Worm (Caenorhabditis elegans) whole organism, young adult: Measurements from ENCODE around the gene F15B9.11.

Experiments used
- B0019.2 ChIP-seq: fragments of 200-800 bp; sonication (Bioruptor generic); conservative IDR thresholded peaks from 2 replicates; pipeline ENCODE4 v1.3.6; 2022; ENCODE audit warnings: missing genetic modification reagents, missing genetic modification characterization, missing compliant biosample characterization
- B0035.1 ChIP-seq: sonication (generic microtip); optimal IDR thresholded peaks from 2 replicates; lab custom pipeline; 2016; ENCODE audit warnings: missing genetic modification characterization, mild to moderate bottlenecking, missing compliant biosample characterization, missing genotype, missing genetic modification reagents
- B0261.1 ChIP-seq: sonication (generic microtip); optimal IDR thresholded peaks from 2 replicates; lab custom pipeline; 2016; ENCODE audit warnings: mild to moderate bottlenecking, missing genetic modification characterization, moderate library complexity, missing compliant biosample characterization
- B0336.3 ChIP-seq: fragments of 200-800 bp; sonication (Bioruptor generic); IDR thresholded peaks from 2 replicates; pipeline ENCODE4 v1.3.6; 2022; ENCODE audit warnings: missing genetic modification characterization, missing compliant biosample characterization
- C06A6.2 ChIP-seq: fragments of 200-800 bp; sonication (Bioruptor generic); conservative IDR thresholded peaks from 2 replicates; pipeline ENCODE4 v1.3.6; 2022; ENCODE audit warnings: missing genetic modification characterization, missing compliant biosample characterization
- F23B12.7 ChIP-seq: sonication (generic microtip); optimal IDR thresholded peaks from 2 replicates; lab custom pipeline; 2017; ENCODE audit warnings: missing genetic modification characterization, mild to moderate bottlenecking, missing compliant biosample characterization, antibody characterized with exemption, moderate library complexity; ENCODE audit not compliant: insufficient read depth
- F57A8.1 ChIP-seq: fragments of 200-800 bp; sonication (Bioruptor generic); optimal IDR thresholded peaks from 2 replicates; lab custom pipeline; 2018; ENCODE audit warnings: mild to moderate bottlenecking, missing genetic modification characterization, moderate library complexity, missing compliant biosample characterization
- K12H6.12 ChIP-seq: fragments of 200-800 bp; sonication (Bioruptor generic); optimal IDR thresholded peaks from 2 replicates; lab custom pipeline; 2018; ENCODE audit warnings: mild to moderate bottlenecking, missing genetic modification characterization, missing compliant biosample characterization
- Y53G8AR.9 ChIP-seq: fragments of 200-800 bp; sonication (Bioruptor generic); conservative IDR thresholded peaks from 2 replicates; pipeline ENCODE4 v1.3.6; 2022; ENCODE audit warnings: missing genetic modification reagents, missing genetic modification characterization, missing compliant biosample characterization
- ZK185.1 ChIP-seq: sonication (generic microtip); optimal IDR thresholded peaks from 2 replicates; lab custom pipeline; 2016; ENCODE audit warnings: mild to moderate bottlenecking, missing genetic modification characterization, missing compliant biosample characterization; ENCODE audit not compliant: poor library complexity, severe bottlenecking
- ama-1 ChIP-seq, 3 experiments: fragments of 150-350 bp in 1 of 3; sonication (generic microtip) in 2 of 3; optimal IDR thresholded peaks; 2 replicates each; lab custom pipeline; 2014 to 2018; ENCODE audit warnings: missing biosample characterization in 2 of 3, missing genetic modification characterization in 2 of 3, missing genetic modification reagents in 2 of 3
- athp-1 ChIP-seq: sonication (generic microtip); optimal IDR thresholded peaks from 2 replicates; lab custom pipeline; 2017; ENCODE audit warnings: mild to moderate bottlenecking, missing genetic modification characterization, missing compliant biosample characterization
- cebp-1 ChIP-seq, 2 experiments: fragments of 200-800 bp in 1 of 2; sonication (Bioruptor generic) in 1 of 2; sonication (generic microtip) in 1 of 2; IDR thresholded peaks in 1 of 2; optimal IDR thresholded peaks in 1 of 2; 2 replicates each; pipeline versions ENCODE4 v1.3.6 to Lab custom; 2017 to 2022; ENCODE audit warnings: missing compliant biosample characterization in 2 of 2, missing genetic modification characterization in 2 of 2, mild to moderate bottlenecking in 1 of 2, missing genetic modification reagents in 1 of 2, moderate library complexity in 1 of 2
- ceh-100 ChIP-seq: fragments of 200-800 bp; sonication (Bioruptor generic); IDR thresholded peaks from 2 replicates; pipeline ENCODE4 v1.3.6; 2022; ENCODE audit warnings: missing genetic modification reagents, missing genetic modification characterization, missing compliant biosample characterization
- ceh-27 ChIP-seq: fragments of 200-800 bp; sonication (Bioruptor generic); optimal IDR thresholded peaks from 2 replicates; lab custom pipeline; 2018; ENCODE audit warnings: mild to moderate bottlenecking, missing genetic modification characterization, moderate library complexity, missing compliant biosample characterization
- ceh-40 ChIP-seq: fragments of 200-800 bp; sonication (Bioruptor generic); IDR thresholded peaks from 2 replicates; pipeline ENCODE4 v1.3.6; 2022; ENCODE audit warnings: missing genetic modification characterization, missing compliant biosample characterization
- ceh-91 ChIP-seq: fragments of 200-800 bp; sonication (Bioruptor generic); IDR thresholded peaks from 2 replicates; pipeline ENCODE4 v1.3.6; 2022; ENCODE audit warnings: missing genetic modification reagents, missing genetic modification characterization, missing compliant biosample characterization
- dpff-1 ChIP-seq: sonication (generic microtip); optimal IDR thresholded peaks from 2 replicates; lab custom pipeline; 2017; ENCODE audit warnings: mild to moderate bottlenecking, missing genetic modification characterization, missing compliant biosample characterization
- egrh-3 ChIP-seq: fragments of 200-800 bp; sonication (Bioruptor generic); IDR thresholded peaks from 2 replicates; pipeline ENCODE4 v1.3.6; 2022; ENCODE audit warnings: missing genetic modification reagents, missing genetic modification characterization, missing compliant biosample characterization
- ets-4 ChIP-seq: fragments of 200-800 bp; sonication (Bioruptor generic); optimal IDR thresholded peaks from 2 replicates; lab custom pipeline; 2018; ENCODE audit warnings: mild to moderate bottlenecking, missing genetic modification characterization, missing compliant biosample characterization
- hlh-26 ChIP-seq: fragments of 200-800 bp; sonication (Bioruptor generic); conservative IDR thresholded peaks from 2 replicates; pipeline ENCODE4 v1.3.6; 2022; ENCODE audit warnings: missing genetic modification reagents, missing genetic modification characterization, missing compliant biosample characterization
- hsf-1 ChIP-seq: fragments of 200-800 bp; sonication (Bioruptor generic); IDR thresholded peaks from 2 replicates; pipeline ENCODE4 v1.3.6; 2022; ENCODE audit warnings: missing genetic modification reagents, missing genetic modification characterization, missing compliant biosample characterization
- lag-1 ChIP-seq: fragments of 200-800 bp; sonication (Bioruptor generic); IDR thresholded peaks from 2 replicates; pipeline ENCODE4 v1.3.6; 2022; ENCODE audit warnings: missing genetic modification reagents, missing genetic modification characterization, missing compliant biosample characterization
- lsy-27 ChIP-seq: sonication (generic microtip); optimal IDR thresholded peaks from 2 replicates; lab custom pipeline; 2017; ENCODE audit warnings: missing genetic modification characterization, mild to moderate bottlenecking, missing compliant biosample characterization, antibody characterized with exemption, missing genotype, borderline replicate concordance; ENCODE audit not compliant: insufficient read depth
- madf-3 ChIP-seq: fragments of 200-800 bp; sonication (Bioruptor generic); IDR thresholded peaks from 2 replicates; pipeline ENCODE4 v1.3.6; 2022; ENCODE audit warnings: missing genetic modification reagents, missing genetic modification characterization, missing compliant biosample characterization
- mes-4 ChIP-seq: sonication (generic microtip); optimal IDR thresholded peaks from 2 replicates; lab custom pipeline; 2016; ENCODE audit warnings: missing genotype, missing genetic modification characterization, missing compliant biosample characterization
- nfyb-1 ChIP-seq: fragments of 200-800 bp; sonication (Bioruptor generic); IDR thresholded peaks from 2 replicates; pipeline ENCODE4 v1.3.6; 2022; ENCODE audit warnings: missing genetic modification reagents, missing genetic modification characterization, missing compliant biosample characterization
- nhr-27 ChIP-seq: fragments of 200-800 bp; sonication (Bioruptor generic); optimal IDR thresholded peaks from 2 replicates; lab custom pipeline; 2018; ENCODE audit warnings: mild to moderate bottlenecking, missing genetic modification characterization, moderate library complexity, missing compliant biosample characterization
- nhr-80 ChIP-seq: sonication (generic microtip); optimal IDR thresholded peaks from 2 replicates; lab custom pipeline; 2016; ENCODE audit warnings: missing genetic modification characterization, missing compliant biosample characterization
- rpc-1 ChIP-seq, 2 experiments: fragments of 150-350 bp in 1 of 2; sonication (generic microtip) in 1 of 2; optimal IDR thresholded peaks; 2 replicates each; lab custom pipeline; 2014 to 2018; ENCODE audit warnings: missing biosample characterization in 1 of 2, missing genetic modification characterization in 1 of 2, missing genetic modification reagents in 1 of 2, missing genotype in 1 of 2
- sdz-38 ChIP-seq: sonication (generic microtip); optimal IDR thresholded peaks from 2 replicates; lab custom pipeline; 2016; ENCODE audit warnings: missing genotype, missing genetic modification characterization, missing compliant biosample characterization
- sea-2 ChIP-seq: fragments of 200-800 bp; sonication (Bioruptor generic); IDR thresholded peaks from 2 replicates; pipeline ENCODE4 v1.3.6; 2022; ENCODE audit warnings: missing genetic modification characterization, missing compliant biosample characterization
- snpc-1.3 ChIP-seq: sonication (generic microtip); optimal IDR thresholded peaks from 2 replicates; lab custom pipeline; 2017; ENCODE audit warnings: missing genetic modification characterization, mild to moderate bottlenecking, missing compliant biosample characterization, antibody characterized with exemption, moderate library complexity, missing genotype, missing genetic modification reagents; ENCODE audit not compliant: insufficient read depth
- snpc-3.4 ChIP-seq: sonication (generic microtip); optimal IDR thresholded peaks from 2 replicates; lab custom pipeline; 2017; ENCODE audit warnings: missing genetic modification characterization, mild to moderate bottlenecking, missing compliant biosample characterization, antibody characterized with exemption, moderate library complexity, missing genotype, missing genetic modification reagents
- snpc-4 ChIP-seq, 5 experiments: fragments of 150-350 bp in 1 of 5; sonication (generic microtip) in 4 of 5; optimal IDR thresholded peaks; 2 replicates each; lab custom pipeline; 2014 to 2018; ENCODE audit warnings: missing genetic modification characterization in 5 of 5, missing biosample characterization in 3 of 5, antibody characterized with exemption in 2 of 5, mild to moderate bottlenecking in 2 of 5, missing compliant biosample characterization in 2 of 5, missing genotype in 2 of 5, moderate library complexity in 2 of 5, missing genetic modification reagents in 1 of 5
- sptf-2 ChIP-seq: fragments of 200-800 bp; sonication (Bioruptor generic); optimal IDR thresholded peaks from 2 replicates; lab custom pipeline; 2018; ENCODE audit warnings: mild to moderate bottlenecking, missing genetic modification characterization, missing compliant biosample characterization
- unc-130 ChIP-seq: sonication (generic microtip); optimal IDR thresholded peaks from 2 replicates; lab custom pipeline; 2016; ENCODE audit warnings: missing genetic modification reagents, missing genetic modification characterization, missing compliant biosample characterization
- unc-62 ChIP-seq: fragments of 150-350 bp; optimal IDR thresholded peaks from 2 replicates; lab custom pipeline; 2014; ENCODE audit warnings: missing biosample characterization, missing genetic modification reagents, missing genetic modification characterization
- zim-3 ChIP-seq: sonication (generic microtip); optimal IDR thresholded peaks from 2 replicates; lab custom pipeline; 2017; ENCODE audit warnings: mild to moderate bottlenecking, missing genetic modification characterization, moderate library complexity, missing compliant biosample characterization
- ztf-18 ChIP-seq: sonication (generic microtip); optimal IDR thresholded peaks from 2 replicates; lab custom pipeline; 2016; ENCODE audit warnings: missing genotype, mild to moderate bottlenecking, missing genetic modification characterization, missing compliant biosample characterization
- ztf-22 ChIP-seq: fragments of 200-800 bp; sonication (Bioruptor generic); optimal IDR thresholded peaks from 2 replicates; lab custom pipeline; 2018; ENCODE audit warnings: mild to moderate bottlenecking, missing genetic modification characterization, moderate library complexity, missing compliant biosample characterization
- ztf-25 ChIP-seq: fragments of 200-800 bp; sonication (Bioruptor generic); IDR thresholded peaks from 2 replicates; pipeline ENCODE4 v1.3.6; 2022; ENCODE audit warnings: missing genetic modification reagents, missing genetic modification characterization, missing compliant biosample characterization
- ztf-6 ChIP-seq: fragments of 200-800 bp; sonication (Bioruptor generic); IDR thresholded peaks from 2 replicates; pipeline ENCODE4 v1.3.6; 2022; ENCODE audit warnings: missing genetic modification reagents, missing genetic modification characterization, missing compliant biosample characterization

F15B9.11 gene

DNA sequence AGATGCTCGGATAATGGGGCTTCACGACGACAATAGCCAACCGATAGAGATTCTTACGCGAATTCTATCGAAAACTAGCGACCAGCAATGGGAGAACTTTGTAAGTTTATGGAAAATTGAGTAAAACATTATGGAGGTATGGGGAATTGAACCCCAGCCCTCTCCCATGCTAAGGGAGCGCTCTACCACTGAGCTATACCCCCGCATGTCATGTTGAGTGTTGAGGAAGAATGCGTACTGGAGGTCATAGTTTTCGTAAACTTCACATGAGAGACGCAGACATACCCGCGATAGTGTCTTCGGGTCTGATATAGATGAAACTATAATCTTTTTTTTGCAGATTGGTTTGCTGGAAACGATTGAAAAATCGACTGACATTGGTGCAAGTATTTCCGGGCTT lies 10.7 kb upstream of the F15B9.11 start (continued):
- TF ChIP-seq ztf-18 (tag; lab: Kevin White, UChicago) (peak; percentile 62), ceh-40 (GFP tag; lab: Robert Waterston, UW) (peak; percentile 18; the same call in 1 of the 2 replicates), lsy-27 (tag; lab: Kevin White, UChicago) (no peak), lag-1 (no peak), ceh-100 (peak; percentile 68), ama-1 (optimal IDR thresholded peaks at IDR 0.05; lab: Kevin White, UChicago) (no peak), ama-1 (GFP tag; optimal IDR thresholded peaks at IDR 0.05; lab: Kevin White, UChicago) (peak; percentile 63 to 76), ztf-25 (GFP tag; lab: Robert Waterston, UW) (no peak), ztf-6 (GFP tag; lab: Robert Waterston, UW) (0 out of 2 replicates have a peak, but pooled peaks have one; percentile 28), hlh-26 (no peak), C06A6.2 (GFP tag; lab: Robert Waterston, UW) (no peak), nfyb-1 (peak; percentile 85), B0035.1 (tag; lab: Kevin White, UChicago) (peak; percentile 17), B0336.3 (peak; percentile 37), rpc-1 (optimal IDR thresholded peaks at IDR 0.05; lab: Kevin White, UChicago) (peak; percentile 90), rpc-1 (tag; optimal IDR thresholded peaks at IDR 0.05; lab: Kevin White, UChicago) (peak; percentile 77), Y53G8AR.9 (GFP tag; lab: Robert Waterston, UW) (peak; percentile 29; the same call in 1 of the 2 replicates), unc-62 (GFP tag; lab: Kevin White, UChicago) (no peak), cebp-1 (GFP tag; IDR thresholded peaks at IDR 0.05; lab: Robert Waterston, UW) (no peak), cebp-1 (tag; optimal IDR thresholded peaks at IDR 0.05; lab: Kevin White, UChicago) (peak; percentile 67), dpff-1 (no peak), egrh-3 (GFP tag; lab: Robert Waterston, UW) (no peak), F57A8.1 (GFP tag; lab: Kevin White, UChicago) (peak; percentile 38), F23B12.7 (tag; lab: Kevin White, UChicago) (peak; percentile 76), athp-1 (peak; percentile 50), sptf-2 (peak; percentile 37), unc-130 (GFP tag; lab: Kevin White, UChicago) (peak; percentile 27), hsf-1 (GFP tag; lab: Robert Waterston, UW) (no peak), zim-3 (tag; lab: Kevin White, UChicago) (peak; percentile 87), ZK185.1 (peak; percentile 80), B0019.2 (GFP tag; lab: Robert Waterston, UW) (no peak), mes-4 (peak; percentile 67), ztf-22 (GFP tag; lab: Kevin White, UChicago) (no peak), K12H6.12 (peak; percentile 58), madf-3 (GFP tag; lab: Robert Waterston, UW) (no peak), ceh-91 (GFP tag; lab: Robert Waterston, UW) (no peak), snpc-4 (GFP tag; optimal IDR thresholded peaks at IDR 0.05; lab: Kevin White, UChicago) (peak; percentile 49), snpc-4 (tag; optimal IDR thresholded peaks at IDR 0.05; lab: Kevin White, UChicago) (peak in 3 of 4 experiments; percentile 52 to 73 (median 61)), sea-2 (no peak), ets-4 (GFP tag; lab: Kevin White, UChicago) (no peak)

DNA sequence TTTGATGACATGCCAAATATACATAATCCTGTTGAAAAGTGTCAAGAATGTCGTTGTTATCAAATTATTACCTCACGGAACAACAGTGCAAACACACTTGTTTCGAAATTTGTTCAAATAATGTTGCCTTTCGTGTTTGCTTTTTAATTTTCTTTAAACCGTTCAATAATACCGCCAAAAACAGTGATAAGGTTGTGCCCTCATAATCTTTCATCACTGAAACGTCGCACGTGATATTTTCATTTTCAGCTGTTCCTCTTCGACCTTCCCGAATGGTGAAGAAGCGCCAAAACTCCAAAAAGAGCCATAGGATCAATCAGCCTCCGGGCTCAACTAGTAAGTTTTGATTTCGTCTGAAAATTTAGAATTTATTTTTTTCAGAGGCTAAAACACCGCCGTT lies 9.4 kb upstream of the F15B9.11 start, which contains the start of gene inft-2:
TSS of gene inft-2 (plus strand) at position 248 of the 400 bp plus-strand sequence.
- no peak for TF ChIP-seq ztf-25 (GFP tag; lab: Robert Waterston, UW)
- no peak for TF ChIP-seq snpc-1.3 (tag; lab: Kevin White, UChicago)
- no peak for TF ChIP-seq nhr-27 (tag; lab: Kevin White, UChicago)
- no peak for TF ChIP-seq ztf-6 (GFP tag; lab: Robert Waterston, UW)
- peak; percentile 40 for TF ChIP-seq unc-62 (GFP tag; lab: Kevin White, UChicago)
- peak; percentile 71 for TF ChIP-seq nhr-80 (tag; lab: Kevin White, UChicago)
- TF ChIP-seq ceh-40 (GFP tag; lab: Robert Waterston, UW) = no peak
- TF ChIP-seq ceh-27 (GFP tag; lab: Kevin White, UChicago) = no peak
- TF ChIP-seq cebp-1 (GFP tag; IDR thresholded peaks at IDR 0.05; lab: Robert Waterston, UW) = peak; percentile 65; the same call in 1 of the 2 replicates
- no peak for TF ChIP-seq cebp-1 (tag; optimal IDR thresholded peaks at IDR 0.05; lab: Kevin White, UChicago)
- TF ChIP-seq B0261.1 (tag; lab: Kevin White, UChicago) = no peak
- no peak for TF ChIP-seq ZK185.1
- TF ChIP-seq snpc-3.4 (tag; lab: Kevin White, UChicago) = no peak
- no peak for TF ChIP-seq sdz-38
- TF ChIP-seq egrh-3 (GFP tag; lab: Robert Waterston, UW) = no peak
